Worm (Caenorhabditis elegans) whole organism, midembryonic: ENCODE data around the gene daf-2.

Experiments
- cog-1 ChIP-seq: sonication (generic microtip); optimal IDR thresholded peaks from 2 replicates; lab custom pipeline; 2016; ENCODE audit warnings: missing genetic modification characterization, missing compliant biosample characterization
- flt-1 ChIP-seq: fragments of 200-800 bp; sonication (Bioruptor generic); IDR thresholded peaks from 2 replicates; pipeline ENCODE4 v1.3.6; 2022; ENCODE audit warnings: missing genetic modification characterization, missing compliant biosample characterization
- med-1 ChIP-seq: sonication (generic microtip); optimal IDR thresholded peaks from 2 replicates; lab custom pipeline; 2017; ENCODE audit warnings: missing genetic modification characterization, mild to moderate bottlenecking, missing compliant biosample characterization, antibody characterized with exemption, missing genetic modification reagents; ENCODE audit not compliant: insufficient read depth

DNA sequence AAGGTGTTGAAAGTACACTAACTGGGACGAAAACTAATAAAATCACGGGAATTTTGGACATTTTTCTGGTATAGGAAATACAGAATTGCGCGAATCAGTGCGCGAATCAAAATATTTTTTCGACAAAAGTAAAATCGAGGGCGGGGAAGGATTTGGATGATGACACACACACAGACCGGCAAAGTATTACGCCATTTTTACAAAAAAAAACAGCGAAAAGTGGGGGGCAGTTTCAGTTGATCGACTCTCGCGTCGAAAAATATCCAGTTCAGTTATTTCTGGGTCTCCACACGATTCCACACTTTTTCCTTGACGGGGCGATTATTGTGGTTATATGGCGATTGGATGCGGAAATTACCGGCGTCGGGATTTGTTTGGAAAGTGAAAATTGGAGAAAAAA lies 94.5 kb downstream of the daf-2 start, which contains the start of gene H05C05.4:
- TF ChIP-seq med-1 (GFP tag; lab: Kevin White, UChicago) (no peak), flt-1 (GFP tag; lab: Robert Waterston, UW) (no peak), cog-1 (tag; lab: Kevin White, UChicago) (no peak)
